Fruit fly (Drosophila melanogaster) whole organism, embryonic: Measurements from ENCODE around the gene cype.
A peak's percentile ranks its signal among the peaks of the same experiment; 100 is the strongest.

ENCODE experiments used
- ATbp ChIP-seq: fragments of 200-800 bp; sonication (Bioruptor generic); optimal IDR thresholded peaks from 2 replicates; lab custom pipeline; 2017; ENCODE audit warnings: missing biosample characterization, mild to moderate bottlenecking, missing genetic modification characterization, missing genetic modification reagents
- Atf-2 ChIP-seq: fragments of 200-800 bp; sonication (Bioruptor generic); optimal IDR thresholded peaks from 2 replicates; lab custom pipeline; 2016; ENCODE audit warnings: missing biosample characterization, missing genetic modification characterization
- Awh ChIP-seq: fragments of 200-800 bp; sonication (Bioruptor generic); IDR thresholded peaks from 2 replicates; pipeline ENCODE4, ENCODE4 v1.3.6; 2022; ENCODE audit warnings: missing biosample characterization, missing genetic modification characterization
- CG10267 ChIP-seq: fragments of 200-800 bp; sonication (Bioruptor generic); optimal IDR thresholded peaks from 2 replicates; lab custom pipeline; 2018; ENCODE audit warnings: missing biosample characterization, mild to moderate bottlenecking, missing genetic modification characterization, moderate library complexity
- CG10431 ChIP-seq: fragments of 200-800 bp; sonication (Bioruptor generic); optimal IDR thresholded peaks from 3 replicates; lab custom pipeline; 2018; ENCODE audit warnings: missing biosample characterization, mild to moderate bottlenecking, missing genetic modification characterization
- CG10543 ChIP-seq: fragments of 200-800 bp; sonication (Bioruptor generic); optimal IDR thresholded peaks from 3 replicates; lab custom pipeline; 2017; ENCODE audit warnings: missing biosample characterization, mild to moderate bottlenecking, missing genetic modification characterization, moderate library complexity
- CG10565 ChIP-seq: fragments of 200-800 bp; sonication (Bioruptor generic); optimal IDR thresholded peaks from 3 replicates; lab custom pipeline; 2016; ENCODE audit warnings: missing biosample characterization, mild to moderate bottlenecking, missing genetic modification characterization
- CG11085 ChIP-seq: fragments of 200-800 bp; sonication (Bioruptor generic); IDR thresholded peaks from 2 replicates; pipeline ENCODE4 v1.3.6; 2022; ENCODE audit warnings: missing biosample characterization, missing genetic modification characterization
- CG11504 ChIP-seq: fragments of 200-800 bp; sonication (Bioruptor generic); optimal IDR thresholded peaks from 3 replicates; lab custom pipeline; 2019; ENCODE audit warnings: missing biosample characterization, mild to moderate bottlenecking, missing genetic modification characterization, moderate library complexity
- CG12769 ChIP-seq: fragments of 200-800 bp; sonication (Bioruptor generic); optimal IDR thresholded peaks from 2 replicates; lab custom pipeline; 2019; ENCODE audit warnings: missing biosample characterization, mild to moderate bottlenecking, missing genetic modification characterization, moderate library complexity
- CG13894 ChIP-seq: fragments of 200-800 bp; sonication (Bioruptor generic); optimal IDR thresholded peaks from 3 replicates; lab custom pipeline; 2018; ENCODE audit warnings: missing biosample characterization, mild to moderate bottlenecking, missing genetic modification characterization, moderate library complexity
- CG2875 ChIP-seq: fragments of 200-800 bp; sonication (Bioruptor generic); optimal IDR thresholded peaks from 2 replicates; lab custom pipeline; 2017; ENCODE audit warnings: missing biosample characterization, mild to moderate bottlenecking, missing genetic modification characterization, missing genetic modification reagents
- CG32767 ChIP-seq: fragments of 200-800 bp; sonication (Bioruptor generic); IDR thresholded peaks from 2 replicates; pipeline ENCODE4 v1.3.6; 2022; ENCODE audit warnings: missing biosample characterization, missing genetic modification characterization
- CG4424 ChIP-seq: fragments of 200-800 bp; sonication (Bioruptor generic); optimal IDR thresholded peaks from 3 replicates; lab custom pipeline; 2016; ENCODE audit warnings: missing biosample characterization, missing genetic modification characterization
- CG4854 ChIP-seq: fragments of 200-800 bp; sonication (Bioruptor generic); optimal IDR thresholded peaks from 2 replicates; lab custom pipeline; 2016; ENCODE audit warnings: missing biosample characterization, missing genetic modification characterization, inconsistent platforms
- CG5180 ChIP-seq: fragments of 200-800 bp; sonication (Bioruptor generic); optimal IDR thresholded peaks from 3 replicates; lab custom pipeline; 2017; ENCODE audit warnings: missing biosample characterization, missing genetic modification characterization, mild to moderate bottlenecking, moderate library complexity, missing genetic modification reagents
- CG6254 ChIP-seq: fragments of 200-800 bp; sonication (Bioruptor generic); optimal IDR thresholded peaks from 3 replicates; lab custom pipeline; 2017; ENCODE audit warnings: mild to moderate bottlenecking, missing biosample characterization, missing genetic modification reagents, missing genetic modification characterization
- CG6813 ChIP-seq: fragments of 200-800 bp; sonication (Bioruptor generic); optimal IDR thresholded peaks from 2 replicates; lab custom pipeline; 2017; ENCODE audit warnings: missing biosample characterization, missing genetic modification characterization, mild to moderate bottlenecking, moderate library complexity, missing genetic modification reagents
- CG7745 ChIP-seq: fragments of 200-800 bp; sonication (Bioruptor generic); optimal IDR thresholded peaks from 2 replicates; lab custom pipeline; 2018; ENCODE audit warnings: missing biosample characterization, mild to moderate bottlenecking, missing genetic modification characterization, moderate library complexity
- CG9876 ChIP-seq: fragments of 200-800 bp; sonication (Bioruptor generic); optimal IDR thresholded peaks from 2 replicates; lab custom pipeline; 2016; ENCODE audit warnings: missing biosample characterization, missing genetic modification characterization
- GATAe ChIP-seq: fragments of 200-800 bp; sonication (Bioruptor generic); conservative IDR thresholded peaks from 2 replicates; pipeline ENCODE4 v1.3.6; 2022; ENCODE audit warnings: missing biosample characterization, missing genetic modification characterization
- HmgD ChIP-seq: fragments of 200-800 bp; sonication (Bioruptor generic); optimal IDR thresholded peaks from 3 replicates; lab custom pipeline; 2016; ENCODE audit warnings: missing biosample characterization, missing genetic modification characterization
- Hr78 ChIP-seq, 2 experiments: fragments of 200-800 bp in 1 of 2; fragments of >200 bp in 1 of 2; sonication (Bioruptor generic) in 1 of 2; optimal IDR thresholded peaks; 2 replicates each; lab custom pipeline; 2017 to 2019; ENCODE audit warnings: missing biosample characterization in 2 of 2, missing genetic modification characterization in 2 of 2, mild to moderate bottlenecking in 1 of 2, moderate library complexity in 1 of 2
- Lhr ChIP-seq: fragments of 200-800 bp; sonication (Bioruptor generic); optimal IDR thresholded peaks from 3 replicates; lab custom pipeline; 2017; ENCODE audit warnings: mild to moderate bottlenecking, missing biosample characterization, missing genetic modification reagents, missing genetic modification characterization
- MTF-1 ChIP-seq: fragments of 200-800 bp; sonication (Bioruptor generic); optimal IDR thresholded peaks from 2 replicates; lab custom pipeline; 2018; ENCODE audit warnings: missing biosample characterization, mild to moderate bottlenecking, missing genetic modification characterization, borderline replicate concordance
- Mrtf ChIP-seq: fragments of 200-800 bp; sonication (Bioruptor generic); IDR thresholded peaks from 3 replicates; pipeline ENCODE4 v1.3.6; 2022; ENCODE audit warnings: missing biosample characterization, missing genetic modification characterization
- Oaz ChIP-seq: fragments of 200-800 bp; sonication (Bioruptor generic); IDR thresholded peaks from 2 replicates; pipeline ENCODE4 v1.3.6; 2022; ENCODE audit warnings: missing biosample characterization, missing genetic modification characterization
- Ssrp ChIP-seq: fragments of 200-800 bp; sonication (Bioruptor generic); optimal IDR thresholded peaks from 2 replicates; lab custom pipeline; 2018; ENCODE audit warnings: missing biosample characterization, mild to moderate bottlenecking, missing genetic modification characterization, moderate library complexity
- Usf ChIP-seq: fragments of 200-800 bp; sonication (Bioruptor generic); optimal IDR thresholded peaks from 2 replicates; lab custom pipeline; 2017; ENCODE audit warnings: missing genotype, missing biosample characterization, missing genetic modification characterization
- ab ChIP-seq: fragments of 200-800 bp; sonication (Bioruptor generic); optimal IDR thresholded peaks from 2 replicates; lab custom pipeline; 2016; ENCODE audit warnings: missing biosample characterization, missing genetic modification characterization
- bsh ChIP-seq, 2 experiments: fragments of 200-800 bp; sonication (Bioruptor generic); optimal IDR thresholded peaks; 2 replicates each; lab custom pipeline; 2017 to 2018; ENCODE audit warnings: mild to moderate bottlenecking in 2 of 2, missing biosample characterization in 2 of 2, missing genetic modification characterization in 2 of 2, moderate library complexity in 1 of 2
- cas ChIP-seq: fragments of 200-800 bp; sonication (Bioruptor generic); IDR thresholded peaks from 2 replicates; pipeline ENCODE4 v1.3.6; 2022; ENCODE audit warnings: missing biosample characterization, missing genetic modification characterization
- ci ChIP-seq: fragments of 200-800 bp; sonication (Bioruptor generic); IDR thresholded peaks from 3 replicates; pipeline ENCODE4 v1.3.6; 2022; ENCODE audit warnings: missing biosample characterization, missing genetic modification characterization
- croc ChIP-seq: fragments of 200-800 bp; sonication (Bioruptor generic); conservative IDR thresholded peaks from 3 replicates; pipeline ENCODE4 v1.3.6; 2022; ENCODE audit warnings: missing biosample characterization, missing genetic modification characterization
- dmrt99B ChIP-seq: fragments of 200-800 bp; sonication (Bioruptor generic); optimal IDR thresholded peaks from 2 replicates; lab custom pipeline; 2018; ENCODE audit warnings: missing biosample characterization, mild to moderate bottlenecking, missing genetic modification characterization, moderate library complexity
- emc ChIP-seq: fragments of 200-800 bp; sonication (Bioruptor generic); optimal IDR thresholded peaks from 2 replicates; lab custom pipeline; 2016; ENCODE audit warnings: missing biosample characterization, missing genetic modification characterization
- ems ChIP-seq: fragments of 200-800 bp; sonication (Bioruptor generic); optimal IDR thresholded peaks from 3 replicates; lab custom pipeline; 2016; ENCODE audit warnings: missing biosample characterization, missing genetic modification characterization
- fd3F ChIP-seq: fragments of 200-800 bp; sonication (Bioruptor generic); optimal IDR thresholded peaks from 2 replicates; lab custom pipeline; 2018; ENCODE audit warnings: missing biosample characterization, mild to moderate bottlenecking, missing genetic modification characterization, moderate library complexity
- ftz-f1 ChIP-seq: fragments of 200-800 bp; sonication (Bioruptor generic); optimal IDR thresholded peaks from 2 replicates; lab custom pipeline; 2016; ENCODE audit warnings: missing biosample characterization, missing genetic modification characterization
- grn ChIP-seq: fragments of 200-800 bp; sonication (Bioruptor generic); optimal IDR thresholded peaks from 3 replicates; lab custom pipeline; 2017; ENCODE audit warnings: missing biosample characterization, missing genetic modification characterization
- insv ChIP-seq, 2 experiments: fragments of 200-800 bp; sonication (Bioruptor generic); optimal IDR thresholded peaks; 3 replicates each; lab custom pipeline; 2016 to 2018; ENCODE audit warnings: missing biosample characterization in 2 of 2, missing genetic modification characterization in 2 of 2
- oc ChIP-seq: fragments of 200-800 bp; sonication (Bioruptor generic); optimal IDR thresholded peaks from 2 replicates; lab custom pipeline; 2018; ENCODE audit warnings: missing biosample characterization, mild to moderate bottlenecking, missing genetic modification characterization, moderate library complexity
- sd ChIP-seq: fragments of 200-800 bp; sonication (Bioruptor generic); optimal IDR thresholded peaks from 3 replicates; lab custom pipeline; 2018; ENCODE audit warnings: missing biosample characterization, mild to moderate bottlenecking, missing genetic modification characterization, moderate library complexity
- slp2 ChIP-seq: fragments of 200-800 bp; sonication (Bioruptor generic); optimal IDR thresholded peaks from 2 replicates; lab custom pipeline; 2016; ENCODE audit warnings: missing biosample characterization, missing genetic modification characterization
- sna ChIP-seq: fragments of 200-800 bp; sonication (Bioruptor generic); IDR thresholded peaks from 2 replicates; pipeline ENCODE4 v1.3.6; 2022; ENCODE audit warnings: missing biosample characterization, missing genetic modification characterization; ENCODE audit not compliant: partially characterized antibody
- usp ChIP-seq: fragments of >200 bp; optimal IDR thresholded peaks from 2 replicates; lab custom pipeline; 2017; ENCODE audit warnings: missing biosample characterization, missing genetic modification characterization
- wek ChIP-seq: fragments of 200-800 bp; sonication (Bioruptor generic); optimal IDR thresholded peaks from 3 replicates; lab custom pipeline; 2018; ENCODE audit warnings: missing biosample characterization, mild to moderate bottlenecking, missing genetic modification characterization, moderate library complexity
- z ChIP-seq: fragments of 200-800 bp; sonication (Bioruptor generic); IDR thresholded peaks from 3 replicates; pipeline ENCODE4 v1.3.6; 2022; ENCODE audit warnings: missing biosample characterization, missing genetic modification characterization
- zf30C ChIP-seq: fragments of 200-800 bp; sonication (Bioruptor generic); optimal IDR thresholded peaks from 3 replicates; lab custom pipeline; 2018; ENCODE audit warnings: missing biosample characterization, mild to moderate bottlenecking, missing genetic modification characterization

Gene cype

dm6 chr2L:5338024-5338720, 11.1 kb downstream of the cype start, which contains the start of gene fusl (continued):
- TF ChIP-seq ab (GFP tag; lab: Kevin White, UChicago), result no peak
- TF ChIP-seq CG6813 (GFP tag; lab: Kevin White, UChicago), result peak; percentile 38
- peak; percentile 44 for TF ChIP-seq grn
- no peak for TF ChIP-seq insv (GFP tag; optimal IDR thresholded peaks at IDR 0.05; lab: Kevin White, UChicago)
- no peak for TF ChIP-seq fd3F (GFP tag; lab: Kevin White, UChicago)
- TF ChIP-seq CG10431 (GFP tag; lab: Kevin White, UChicago), result no peak
- TF ChIP-seq Lhr (GFP tag; lab: Kevin White, UChicago), result no peak
- peak; percentile 18 for TF ChIP-seq MTF-1 (GFP tag; lab: Kevin White, UChicago)
- TF ChIP-seq CG4424 (GFP tag; lab: Kevin White, UChicago), result no peak
- TF ChIP-seq oc (tag; lab: Kevin White, UChicago), result peak; percentile 24
- TF ChIP-seq CG5180, result peak; percentile 8
- TF ChIP-seq ems (GFP tag; lab: Kevin White, UChicago), result no peak
- TF ChIP-seq wek (GFP tag; lab: Kevin White, UChicago), result no peak
- TF ChIP-seq CG10543, result peak; percentile 22
- no peak for TF ChIP-seq Mrtf
- no peak for TF ChIP-seq GATAe (GFP tag; lab: Robert Waterston, UW)
- peak; percentile 54 for TF ChIP-seq ATbp (GFP tag; lab: Kevin White, UChicago)
- no peak for TF ChIP-seq z (GFP tag; lab: Robert Waterston, UW)
- TF ChIP-seq sna (GFP tag; lab: Robert Waterston, UW), result no peak
- TF ChIP-seq Ssrp (tag; lab: Kevin White, UChicago), result no peak
- no peak for TF ChIP-seq CG6254 (GFP tag; lab: Kevin White, UChicago)
- no peak for TF ChIP-seq emc (GFP tag; lab: Kevin White, UChicago)
- TF ChIP-seq sd (tag; lab: Kevin White, UChicago), result peak; percentile 59
- TF ChIP-seq usp (GFP tag; lab: Kevin White, UChicago), result no peak
- peak; percentile 22 for TF ChIP-seq CG12769 (tag; lab: Kevin White, UChicago)
- no peak for TF ChIP-seq zf30C
- TF ChIP-seq CG10565 (GFP tag; lab: Kevin White, UChicago), result no peak
- TF ChIP-seq Oaz (GFP tag; lab: Robert Waterston, UW), result no peak
- no peak for TF ChIP-seq CG4854 (GFP tag; lab: Kevin White, UChicago)
- no peak for TF ChIP-seq slp2
- TF ChIP-seq Atf-2 (GFP tag; lab: Kevin White, UChicago), result no peak
- TF ChIP-seq cas (GFP tag; lab: Robert Waterston, UW), result no peak
- TF ChIP-seq croc (GFP tag; lab: Robert Waterston, UW), result no peak
- TF ChIP-seq Usf (GFP tag; lab: Kevin White, UChicago), result no peak
- no peak for TF ChIP-seq CG11504 (tag; lab: Kevin White, UChicago)
- peak; percentile 1 for TF ChIP-seq dmrt99B (tag; lab: Kevin White, UChicago)
- peak; percentile 49; the same call in 1 of the 3 replicates for TF ChIP-seq ci (GFP tag; lab: Robert Waterston, UW)
- peak in 1 of 2 experiments; percentile 41 for TF ChIP-seq Hr78 (GFP tag; optimal IDR thresholded peaks at IDR 0.05; lab: Kevin White, UChicago)
- no peak for TF ChIP-seq CG10267 (tag; lab: Kevin White, UChicago)
- TF ChIP-seq bsh (GFP tag; optimal IDR thresholded peaks at IDR 0.05; lab: Kevin White, UChicago), result peak in 1 of 2 experiments; percentile 18
- TF ChIP-seq ftz-f1, result no peak
- peak; percentile 13; the same call in 1 of the 2 replicates for TF ChIP-seq CG32767
- no peak for TF ChIP-seq CG9876 (GFP tag; lab: Kevin White, UChicago)
- TF ChIP-seq CG13894 (tag; lab: Kevin White, UChicago), result peak; percentile 98
- no peak for TF ChIP-seq HmgD (GFP tag; lab: Kevin White, UChicago)
- TF ChIP-seq CG11085, result no peak
- TF ChIP-seq Awh, result no peak
- no peak for TF ChIP-seq CG7745 (tag; lab: Kevin White, UChicago)
- peak; percentile 21 for TF ChIP-seq CG2875 (GFP tag; lab: Kevin White, UChicago)
